Fruit fly (Drosophila melanogaster): Measurements from ENCODE around the gene sgl.

sgl gene

dm6 chr3L:6981823-6982222, 17.3 kb upstream of the sgl start (continued):
- TF ChIP-seq Opbp (GFP tag; IDR thresholded peaks at IDR 0.05; ENCODE audit: partially characterized antibody) (no peak), phol (tag; optimal IDR thresholded peaks at IDR 0.05) (peak; percentile 66), NFAT (GFP tag; IDR thresholded peaks at IDR 0.05) (no peak), CTCF (GFP tag; optimal IDR thresholded peaks at IDR 0.05) (no peak), fru (optimal IDR thresholded peaks at IDR 0.05) (no peak), ken (GFP tag; IDR thresholded peaks at IDR 0.05) (0 out of 3 replicates have a peak, but pooled peaks have one; percentile 27), D (optimal IDR thresholded peaks at IDR 0.05) (no peak), D (GFP tag; optimal IDR thresholded peaks at IDR 0.05) (peak; percentile 66), Sox102F (GFP tag; optimal IDR thresholded peaks at IDR 0.05) (peak; percentile 54), Hr51 (GFP tag; optimal IDR thresholded peaks at IDR 0.05) (peak in 1 of 2 experiments; percentile 42), CG18764 (GFP tag; optimal IDR thresholded peaks at IDR 0.05) (no peak), HHEX (GFP tag; optimal IDR thresholded peaks at IDR 0.05) (no peak), CG13123 (GFP tag; optimal IDR thresholded peaks at IDR 0.05) (no peak), CG15073 (GFP tag; optimal IDR thresholded peaks at IDR 0.05) (no peak), hbn (GFP tag; IDR thresholded peaks at IDR 0.05; ENCODE audit: partially characterized antibody) (no peak), slbo (GFP tag; IDR thresholded peaks at IDR 0.05) (no peak), CG11504 (tag; optimal IDR thresholded peaks at IDR 0.05) (peak; percentile 49), Neu2 (GFP tag; optimal IDR thresholded peaks at IDR 0.05; ENCODE audit: borderline replicate concordance) (no peak), Hmx (GFP tag; optimal IDR thresholded peaks at IDR 0.05) (no peak), H2.0 (GFP tag; IDR thresholded peaks at IDR 0.05) (no peak), onecut (GFP tag; IDR thresholded peaks at IDR 0.05) (peak; percentile 38; the same call in 1 of the 2 replicates), Antp (GFP tag; optimal IDR thresholded peaks at IDR 0.05) (peak; percentile 43), pzg (GFP tag; optimal IDR thresholded peaks at IDR 0.05) (no peak), TFAM (GFP tag; optimal IDR thresholded peaks at IDR 0.05) (no peak), CG12942 (GFP tag; optimal IDR thresholded peaks at IDR 0.05) (peak; percentile 2), Ets65A (GFP tag) (peak; percentile 16), oc (tag; optimal IDR thresholded peaks at IDR 0.05) (peak; percentile 47), gcm (GFP tag; optimal IDR thresholded peaks at IDR 0.05) (no peak), CG4854 (GFP tag; optimal IDR thresholded peaks at IDR 0.05) (no peak), chif (GFP tag; optimal IDR thresholded peaks at IDR 0.05) (peak in 1 of 2 experiments; percentile 4), CG11085 (GFP tag; IDR thresholded peaks at IDR 0.05) (no peak), psq (GFP tag; optimal IDR thresholded peaks at IDR 0.05) (no peak), CG6854 (GFP tag; optimal IDR thresholded peaks at IDR 0.05) (no peak), pum (GFP tag; optimal IDR thresholded peaks at IDR 0.05) (peak; percentile 14), exex (tag; optimal IDR thresholded peaks at IDR 0.05) (no peak), CG5245 (GFP tag; optimal IDR thresholded peaks at IDR 0.05) (no peak), sisA (GFP tag; IDR thresholded peaks at IDR 0.05) (peak; percentile 61), MBD-R2 (GFP tag; IDR thresholded peaks at IDR 0.05) (0 out of 2 replicates have a peak, but pooled peaks have one; percentile 19), CG2202 (tag; optimal IDR thresholded peaks at IDR 0.05) (peak; percentile 43), Abd-B (GFP tag; optimal IDR thresholded peaks at IDR 0.05) (no peak), h (optimal IDR thresholded peaks at IDR 0.05) (no peak), NC2α (GFP tag; optimal IDR thresholded peaks at IDR 0.05) (no peak), dmrt11E (tag; optimal IDR thresholded peaks at IDR 0.05) (peak; percentile 86), CG11093 (GFP tag; IDR thresholded peaks at IDR 0.05) (no peak), crc (GFP tag; optimal IDR thresholded peaks at IDR 0.05) (no peak), Pdp1 (GFP tag; optimal IDR thresholded peaks at IDR 0.05) (peak; percentile 3 to 36), pros (GFP tag; optimal IDR thresholded peaks at IDR 0.05) (no peak), CG5953 (GFP tag; IDR thresholded peaks at IDR 0.05) (no peak), CG6272 (GFP tag; IDR thresholded peaks at IDR 0.05) (no peak), knrl (GFP tag; IDR thresholded peaks at IDR 0.05; ENCODE audit: partially characterized antibody) (no peak), zfh1 (GFP tag; IDR thresholded peaks at IDR 0.05) (peak; percentile 56; the same call in 2 of the 3 replicates), bigmax (GFP tag; optimal IDR thresholded peaks at IDR 0.05) (no peak), CG32772 (GFP tag; IDR thresholded peaks at IDR 0.05) (no peak)

Measured in whole organism, embryonic.